Worm (Caenorhabditis elegans): Measurements from ENCODE around the gene R03H10.4.
"Not testable (repeated sequence)": the region's sequence is repeated elsewhere in the genome, so short reads cannot be mapped to it uniquely, and the experiment has no call there.

The R03H10.4 gene

ce11 chrII:4151499-4152132, 16.7 kb downstream of the R03H10.4 start (continued):
- no peak for TF ChIP-seq B0035.1 (tag; optimal IDR thresholded peaks at IDR 0.05)
- TF ChIP-seq nfya-1 (tag; optimal IDR thresholded peaks at IDR 0.05; ENCODE audit: borderline replicate concordance, insufficient read depth) = no peak
- no peak for TF ChIP-seq bed-1 (GFP tag; IDR thresholded peaks at IDR 0.05)

DNA sequence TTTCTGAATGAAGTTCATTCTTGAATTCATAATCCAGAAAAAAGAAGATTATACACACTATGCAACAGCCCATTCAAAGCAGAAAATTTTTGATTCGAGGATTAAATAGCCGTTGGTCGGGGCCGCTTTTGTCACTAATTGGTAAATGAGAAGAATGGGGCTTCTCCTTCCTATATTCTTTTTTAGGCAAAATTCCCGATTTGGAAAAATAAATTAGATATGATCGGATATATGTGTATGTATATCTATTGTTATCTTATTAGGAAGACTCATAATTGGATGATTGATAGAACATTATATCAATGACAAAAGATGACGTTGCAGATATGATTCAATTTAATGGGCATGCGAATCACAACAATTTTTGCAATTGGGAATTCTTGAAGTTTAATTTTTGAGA, 18.1 kb downstream of the R03H10.4 start:
- TF ChIP-seq T26A5.8 (tag; optimal IDR thresholded peaks at IDR 0.05) (no peak), mel-28 (tag; optimal IDR thresholded peaks at IDR 0.05; ENCODE audit: borderline replicate concordance) (no peak), bed-1 (GFP tag; IDR thresholded peaks at IDR 0.05) (no peak), madf-3 (GFP tag; IDR thresholded peaks at IDR 0.05) (no peak), F57C9.4 (tag; optimal IDR thresholded peaks at IDR 0.05) (no peak), ccch-3 (GFP tag; optimal IDR thresholded peaks at IDR 0.05) (no peak), egrh-3 (GFP tag; IDR thresholded peaks at IDR 0.05) (no peak)

DNA sequence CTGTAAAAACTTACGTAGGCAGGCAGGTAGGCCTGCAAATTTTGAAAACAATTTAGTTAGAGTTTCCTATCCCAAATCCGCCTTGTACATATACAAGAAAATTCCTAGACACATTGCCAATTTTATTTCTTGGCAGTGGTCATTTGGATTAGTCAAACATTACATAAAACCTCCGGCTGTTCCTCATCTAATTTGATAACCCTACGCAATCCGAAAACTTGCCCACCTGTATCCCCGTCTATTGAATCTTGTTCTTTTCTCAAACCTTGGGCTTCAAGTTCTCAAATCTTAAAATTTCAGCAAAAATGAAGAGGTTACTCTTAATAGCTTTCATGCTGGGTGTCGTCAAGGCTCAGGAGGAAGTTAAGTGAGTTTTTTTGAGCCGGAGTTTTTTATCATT, 22.3 kb downstream of the R03H10.4 start, which contains the start of gene F56D3.1:
TSS of gene F56D3.1 (plus strand) at position 301 of the 400 bp plus-strand sequence.
- TF ChIP-seq tbx-9 (tag; optimal IDR thresholded peaks at IDR 0.05; ENCODE audit: borderline replicate concordance) = no peak
- TF ChIP-seq K12H6.12 (tag; optimal IDR thresholded peaks at IDR 0.05) = no peak
- no peak for TF ChIP-seq rcor-1 (GFP tag; IDR thresholded peaks at IDR 0.05)
- TF ChIP-seq ceh-40 (GFP tag; IDR thresholded peaks at IDR 0.05) = no peak
- TF ChIP-seq lin-35 (GFP tag; optimal IDR thresholded peaks at IDR 0.05) = no peak
- no peak for TF ChIP-seq nhr-179 (tag; optimal IDR thresholded peaks at IDR 0.05)
- TF ChIP-seq mel-28 (tag; optimal IDR thresholded peaks at IDR 0.05; ENCODE audit: borderline replicate concordance) = no peak

- TF ChIP-seq ama-1 (optimal IDR thresholded peaks at IDR 0.05); ama-1 (GFP tag; optimal IDR thresholded peaks at IDR 0.05); nfyb-1 (GFP tag; IDR thresholded peaks at IDR 0.05); aptf-2 (GFP tag; conservative IDR thresholded peaks at IDR 0.05): not testable (repeated sequence)
Measured at ce11 chrII:4135259-4135658, 33.0 kb downstream of the R03H10.4 start, which contains the start of gene ast-1. Gene ast-1 (minus strand): TSS chrII:4135359.

ce11 chrII:4134688-4135087, 33.6 kb downstream of the R03H10.4 start:
- TF ChIP-seq egrh-3 (GFP tag; IDR thresholded peaks at IDR 0.05) (peak; percentile 80), F52B5.7 (tag; optimal IDR thresholded peaks at IDR 0.05) (no peak), zfh-2 (GFP tag; conservative IDR thresholded peaks at IDR 0.05) (peak; percentile 93)

ce11 chrII:4133332-4133731, 35.0 kb downstream of the R03H10.4 start:
- no peak for TF ChIP-seq ceh-100 (GFP tag; IDR thresholded peaks at IDR 0.05)
- no peak for TF ChIP-seq T07F8.4 (tag; optimal IDR thresholded peaks at IDR 0.05)
- peak; percentile 57 for TF ChIP-seq zfh-2 (GFP tag; conservative IDR thresholded peaks at IDR 0.05)

DNA sequence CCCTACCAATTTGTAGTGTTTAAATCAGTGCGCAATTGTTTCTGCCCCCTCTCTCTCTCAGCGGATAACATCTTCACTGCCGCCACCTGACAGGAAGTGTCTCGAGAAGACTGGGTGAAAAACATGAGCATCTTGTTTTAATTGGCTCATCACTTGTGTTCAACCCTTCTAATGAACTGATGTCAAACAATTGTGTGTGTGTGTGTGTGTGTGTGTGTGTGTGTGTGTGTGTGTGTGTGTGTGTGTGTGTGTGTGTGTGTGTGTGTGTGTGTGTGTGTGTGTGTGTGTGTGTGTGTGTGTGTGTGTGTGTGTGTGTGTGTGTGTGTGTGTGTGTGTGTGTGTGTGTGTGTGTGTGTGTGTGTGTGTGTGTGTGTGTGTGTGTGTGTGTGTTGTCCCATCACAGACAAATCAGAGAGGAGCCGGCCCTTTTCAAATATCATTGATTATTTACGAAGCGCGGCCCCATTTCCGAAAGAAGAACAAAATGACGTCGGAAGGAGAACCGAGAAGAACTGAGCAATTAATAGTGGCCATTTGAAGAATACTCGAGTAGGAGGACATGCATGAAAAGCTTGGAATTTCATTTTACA, 38.1 kb downstream of the R03H10.4 start:
- TF ChIP-seq lir-1 (GFP tag; conservative IDR thresholded peaks at IDR 0.05) = 0 out of 2 replicates have a peak, but pooled peaks have one; percentile 38
- peak; percentile 1 for TF ChIP-seq lin-54 (GFP tag; optimal IDR thresholded peaks at IDR 0.05)
- peak; percentile 11 for TF ChIP-seq attf-5 (GFP tag; optimal IDR thresholded peaks at IDR 0.05)
- TF ChIP-seq ztf-3 (GFP tag; optimal IDR thresholded peaks at IDR 0.05) = peak; percentile 69
- 0 out of 2 replicates have a peak, but pooled peaks have one; percentile 29 for TF ChIP-seq zfh-2 (GFP tag; conservative IDR thresholded peaks at IDR 0.05)
- TF ChIP-seq egrh-3 (GFP tag; IDR thresholded peaks at IDR 0.05) = peak; percentile 48
- peak; percentile 9 for TF ChIP-seq lsl-1 (GFP tag; optimal IDR thresholded peaks at IDR 0.05)
- peak; percentile 12 for TF ChIP-seq ztf-22 (GFP tag; optimal IDR thresholded peaks at IDR 0.05)
